Worm (Caenorhabditis elegans) whole organism, L4 larva: ENCODE data around the gene F22H10.2.

Source experiments
- F44E2.7 ChIP-seq: fragments of 200-800 bp; sonication (Bioruptor generic); IDR thresholded peaks from 2 replicates; pipeline ENCODE4 v2.1.2; 2022; ENCODE audit warnings: missing genetic modification characterization, missing compliant biosample characterization
- ZK337.2 ChIP-seq: fragments of 200-800 bp; sonication (Bioruptor generic); IDR thresholded peaks from 2 replicates; pipeline ENCODE4 v1.3.6; 2022; ENCODE audit warnings: missing genetic modification reagents, missing genetic modification characterization, missing compliant biosample characterization
- aly-2 ChIP-seq: sonication (generic microtip); optimal IDR thresholded peaks from 2 replicates; lab custom pipeline; 2018; ENCODE audit warnings: missing biosample characterization, missing genetic modification characterization
- ama-1 ChIP-seq: fragments of 150-350 bp; optimal IDR thresholded peaks from 2 replicates; lab custom pipeline; 2014; ENCODE audit warnings: inconsistent platforms, mixed read lengths
- arid-1 ChIP-seq: fragments of 200-800 bp; sonication (Bioruptor generic); conservative IDR thresholded peaks from 2 replicates; pipeline ENCODE4 v1.3.6; 2022; ENCODE audit warnings: missing genetic modification reagents, missing genetic modification characterization, missing compliant biosample characterization
- ceh-28 ChIP-seq: fragments of 150-350 bp; optimal IDR thresholded peaks from 2 replicates; lab custom pipeline; 2014; ENCODE audit warnings: missing biosample characterization, missing genetic modification reagents, missing genetic modification characterization
- ceh-62 ChIP-seq: sonication (generic microtip); optimal IDR thresholded peaks from 2 replicates; lab custom pipeline; 2017; ENCODE audit warnings: missing biosample characterization, missing genetic modification characterization
- ceh-82 ChIP-seq: sonication (generic microtip); optimal IDR thresholded peaks from 2 replicates; lab custom pipeline; 2017; ENCODE audit warnings: missing biosample characterization, missing genetic modification characterization
- daf-12 ChIP-seq: fragments of 150-350 bp; optimal IDR thresholded peaks from 2 replicates; lab custom pipeline; 2014; ENCODE audit warnings: missing biosample characterization, missing genetic modification reagents, missing genetic modification characterization
- daf-16 ChIP-seq, 3 experiments: sonication (generic microtip); optimal IDR thresholded peaks; 2 replicates each; lab custom pipeline; 2016 to 2017; ENCODE audit warnings: missing genetic modification characterization in 3 of 3, missing genetic modification reagents in 3 of 3, mild to moderate bottlenecking in 2 of 3, missing compliant biosample characterization in 2 of 3, missing biosample characterization in 1 of 3, moderate library complexity in 1 of 3
- dmd-6 ChIP-seq: fragments of 200-800 bp; sonication (Bioruptor generic); IDR thresholded peaks from 2 replicates; pipeline ENCODE4 v1.3.6; 2022; ENCODE audit warnings: missing genetic modification reagents, missing genetic modification characterization, missing compliant biosample characterization
- dmd-9 ChIP-seq: fragments of 200-800 bp; sonication (Bioruptor generic); IDR thresholded peaks from 2 replicates; pipeline ENCODE4 v1.3.6; 2022; ENCODE audit warnings: missing genetic modification reagents, missing genetic modification characterization, missing compliant biosample characterization
- duxl-1 ChIP-seq: sonication (generic microtip); optimal IDR thresholded peaks from 2 replicates; lab custom pipeline; 2016; ENCODE audit warnings: mild to moderate bottlenecking, missing genetic modification characterization, moderate library complexity, missing compliant biosample characterization; ENCODE audit not compliant: poor library complexity
- dve-1 ChIP-seq: sonication (generic microtip); optimal IDR thresholded peaks from 2 replicates; lab custom pipeline; 2017; ENCODE audit warnings: antibody characterized with exemption, mild to moderate bottlenecking, missing genetic modification characterization, missing compliant biosample characterization; ENCODE audit not compliant: insufficient read depth
- egl-27 ChIP-seq: sonication (generic microtip); optimal IDR thresholded peaks from 3 replicates; lab custom pipeline; 2017; ENCODE audit warnings: missing biosample characterization, missing genetic modification reagents, missing genetic modification characterization
- gei-8 ChIP-seq: fragments of 200-800 bp; sonication (Bioruptor generic); optimal IDR thresholded peaks from 2 replicates; lab custom pipeline; 2018; ENCODE audit warnings: mild to moderate bottlenecking, missing genetic modification characterization, missing compliant biosample characterization
- hif-1 ChIP-seq, 2 experiments: sonication (generic microtip); optimal IDR thresholded peaks; 2 replicates each; lab custom pipeline; 2016 to 2017; ENCODE audit warnings: missing compliant biosample characterization in 2 of 2, missing genetic modification characterization in 2 of 2, missing genetic modification reagents in 2 of 2, missing genotype in 2 of 2, mild to moderate bottlenecking in 1 of 2
- jun-1 ChIP-seq: fragments of 150-350 bp; optimal IDR thresholded peaks from 2 replicates; lab custom pipeline; 2014; ENCODE audit warnings: missing biosample characterization, missing genetic modification reagents, missing genetic modification characterization
- lin-13 ChIP-seq: fragments of 150-350 bp; optimal IDR thresholded peaks from 2 replicates; lab custom pipeline; 2014; ENCODE audit warnings: missing biosample characterization, missing genetic modification reagents, missing genetic modification characterization
- lin-29 ChIP-seq: fragments of 200-800 bp; sonication (Bioruptor generic); IDR thresholded peaks from 2 replicates; pipeline ENCODE4 v1.3.6; 2022; ENCODE audit warnings: missing genetic modification reagents, missing genetic modification characterization, missing compliant biosample characterization
- lin-38 ChIP-seq: fragments of 200-800 bp; sonication (Bioruptor generic); IDR thresholded peaks from 2 replicates; pipeline ENCODE4 v1.3.6; 2022; ENCODE audit warnings: missing genetic modification reagents, missing genetic modification characterization, missing compliant biosample characterization
- lin-39 ChIP-seq: fragments of 150-350 bp; optimal IDR thresholded peaks from 2 replicates; lab custom pipeline; 2014; ENCODE audit warnings: missing biosample characterization, missing genetic modification reagents, missing genetic modification characterization
- lsy-2 ChIP-seq, 2 experiments: fragments of 150-350 bp in 1 of 2; sonication (generic microtip) in 1 of 2; optimal IDR thresholded peaks; 2 replicates each; lab custom pipeline; 2014 to 2017; ENCODE audit warnings: missing biosample characterization in 2 of 2, missing genetic modification characterization in 2 of 2
- madf-5 ChIP-seq, 2 experiments: fragments of 200-800 bp; sonication (Bioruptor generic); IDR thresholded peaks; 2 replicates each; pipeline ENCODE4 v1.3.6; 2022; ENCODE audit warnings: missing compliant biosample characterization in 2 of 2, missing genetic modification characterization in 2 of 2
- madf-9 ChIP-seq: fragments of 200-800 bp; sonication (Bioruptor generic); conservative IDR thresholded peaks from 2 replicates; pipeline ENCODE4 v1.3.6; 2022; ENCODE audit warnings: missing genetic modification reagents, missing genetic modification characterization, missing compliant biosample characterization
- mep-1 ChIP-seq: fragments of 150-350 bp; sonication (generic microtip); optimal IDR thresholded peaks from 3 replicates; lab custom pipeline; 2014; ENCODE audit warnings: missing biosample characterization, missing genetic modification characterization
- mes-2 ChIP-seq: sonication (generic microtip); optimal IDR thresholded peaks from 2 replicates; lab custom pipeline; 2016; ENCODE audit warnings: missing genotype, mild to moderate bottlenecking, missing genetic modification characterization, missing compliant biosample characterization; ENCODE audit not compliant: poor library complexity, severe bottlenecking
- mxl-2 ChIP-seq: fragments of 200-800 bp; sonication (Bioruptor generic); conservative IDR thresholded peaks from 2 replicates; pipeline ENCODE4 v1.3.6; 2022; ENCODE audit warnings: missing genetic modification reagents, missing genetic modification characterization, missing compliant biosample characterization
- nhr-10 ChIP-seq: fragments of 150-350 bp; optimal IDR thresholded peaks from 2 replicates; lab custom pipeline; 2014; ENCODE audit warnings: missing biosample characterization, missing genetic modification characterization
- nhr-102 ChIP-seq: sonication (generic microtip); optimal IDR thresholded peaks from 2 replicates; lab custom pipeline; 2016; ENCODE audit warnings: mild to moderate bottlenecking, missing genetic modification characterization, moderate library complexity, missing compliant biosample characterization
- nhr-111 ChIP-seq: fragments of 200-800 bp; sonication (Bioruptor generic); optimal IDR thresholded peaks from 2 replicates; lab custom pipeline; 2018; ENCODE audit warnings: mild to moderate bottlenecking, missing genetic modification characterization, missing compliant biosample characterization
- nhr-28 ChIP-seq: fragments of 150-350 bp; optimal IDR thresholded peaks from 2 replicates; lab custom pipeline; 2014; ENCODE audit warnings: missing biosample characterization, missing genetic modification characterization
- nhr-41 ChIP-seq: fragments of 200-800 bp; sonication (Bioruptor generic); IDR thresholded peaks from 2 replicates; pipeline ENCODE4 v1.3.6; 2022; ENCODE audit warnings: missing genetic modification reagents, missing genetic modification characterization, missing compliant biosample characterization
- nhr-42 ChIP-seq: fragments of 200-800 bp; sonication (Bioruptor generic); IDR thresholded peaks from 2 replicates; pipeline ENCODE4 v1.3.6; 2022; ENCODE audit warnings: missing genetic modification characterization, missing compliant biosample characterization
- nhr-6 ChIP-seq: fragments of 150-350 bp; optimal IDR thresholded peaks from 2 replicates; lab custom pipeline; 2014; ENCODE audit warnings: missing biosample characterization, missing genetic modification characterization
- nhr-77 ChIP-seq: fragments of 150-350 bp; optimal IDR thresholded peaks from 2 replicates; lab custom pipeline; 2014; ENCODE audit warnings: missing biosample characterization, missing genetic modification characterization
- pha-4 ChIP-seq, 2 experiments: fragments of 150-350 bp in 1 of 2; fragments of 200-800 bp in 1 of 2; sonication (Bioruptor generic) in 1 of 2; IDR thresholded peaks in 1 of 2; optimal IDR thresholded peaks in 1 of 2; 2 replicates each; pipeline versions ENCODE4 v1.3.6 to Lab custom; 2014 to 2022; ENCODE audit warnings: missing genetic modification characterization in 2 of 2, missing genetic modification reagents in 2 of 2, missing biosample characterization in 1 of 2, missing compliant biosample characterization in 1 of 2
- skn-1 ChIP-seq: fragments of 150-350 bp; optimal IDR thresholded peaks from 2 replicates; lab custom pipeline; 2014; ENCODE audit warnings: missing biosample characterization, missing genetic modification characterization
- spr-1 ChIP-seq: sonication (generic microtip); optimal IDR thresholded peaks from 2 replicates; lab custom pipeline; 2016; ENCODE audit warnings: mild to moderate bottlenecking, missing genetic modification characterization, missing compliant biosample characterization
- spr-3 ChIP-seq: fragments of 200-800 bp; sonication (Bioruptor generic); optimal IDR thresholded peaks from 2 replicates; lab custom pipeline; 2018; ENCODE audit warnings: mild to moderate bottlenecking, missing genetic modification characterization, missing compliant biosample characterization
- tra-1 ChIP-seq: fragments of 200-800 bp; sonication (Bioruptor generic); IDR thresholded peaks from 2 replicates; pipeline ENCODE4 v1.3.6; 2022; ENCODE audit warnings: missing genetic modification reagents, missing genetic modification characterization, missing compliant biosample characterization
- unc-39 ChIP-seq: sonication (generic microtip); optimal IDR thresholded peaks from 2 replicates; lab custom pipeline; 2017; ENCODE audit warnings: missing biosample characterization, missing genetic modification characterization
- unc-62 ChIP-seq, 3 experiments: fragments of 150-350 bp in 1 of 3; sonication (generic microtip); optimal IDR thresholded peaks in 2 of 3; peaks in 1 of 3; 1 replicate in 1 of 3; 2 replicates in 2 of 3; lab custom pipeline; 2014 to 2017; ENCODE audit warnings: missing biosample characterization in 3 of 3, missing genetic modification characterization in 3 of 3, missing genetic modification reagents in 3 of 3, missing genotype in 1 of 3
- zag-1 ChIP-seq: fragments of 150-350 bp; optimal IDR thresholded peaks from 2 replicates; lab custom pipeline; 2014; ENCODE audit warnings: missing biosample characterization, missing genetic modification characterization
- zfp-2 ChIP-seq: sonication (generic microtip); optimal IDR thresholded peaks from 2 replicates; lab custom pipeline; 2016; ENCODE audit warnings: mild to moderate bottlenecking, missing genetic modification characterization, missing compliant biosample characterization
- zfp-3 ChIP-seq: fragments of 200-800 bp; sonication (Bioruptor generic); conservative IDR thresholded peaks from 2 replicates; pipeline ENCODE4 v1.3.6; 2022; ENCODE audit warnings: missing genetic modification reagents, missing genetic modification characterization, missing compliant biosample characterization

F22H10.2 gene

ce11 chrX:16677672-16678071 is 1.7 kb upstream of the F22H10.2 start, which contains the start of gene F22H10.3 (continued):
- no peak for TF ChIP-seq ceh-28 (tag; lab: Kevin White, UChicago)
- peak; percentile 74 for TF ChIP-seq dve-1
- no peak for TF ChIP-seq skn-1

DNA sequence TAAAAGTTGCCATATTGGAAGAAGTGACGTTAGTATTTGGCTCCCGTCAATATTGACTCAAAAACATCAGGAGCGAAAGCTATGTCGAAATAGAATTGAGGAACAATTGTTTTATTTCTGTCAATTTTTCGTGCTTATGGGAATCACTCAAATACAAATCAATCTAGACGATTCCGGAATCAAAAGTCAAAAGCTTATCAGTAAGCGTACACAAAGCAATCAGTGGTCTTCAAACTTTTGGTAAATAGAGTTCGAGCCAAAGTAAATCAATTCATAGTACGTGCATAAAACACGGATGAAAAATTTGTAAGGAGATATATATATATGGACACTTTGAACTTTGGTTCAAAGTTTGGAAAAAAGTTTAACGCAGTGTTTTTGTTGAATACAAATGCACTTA is 1.2 kb upstream of the F22H10.2 start:
- TF ChIP-seq unc-62 (GFP tag; optimal IDR thresholded peaks at IDR 0.05 in 1 of 2; lab: Kevin White, UChicago), result peak in 1 of 2 experiments; percentile 66
- TF ChIP-seq unc-62 (tag; optimal IDR thresholded peaks at IDR 0.05; lab: Kevin White, UChicago), result no peak
- no peak for TF ChIP-seq mxl-2 (GFP tag; lab: Robert Waterston, UW)
- no peak for TF ChIP-seq arid-1 (GFP tag; lab: Robert Waterston, UW)
- TF ChIP-seq ceh-62, result no peak
- no peak for TF ChIP-seq madf-9
- TF ChIP-seq dmd-6 (GFP tag; lab: Robert Waterston, UW), result peak; percentile 38
- no peak for TF ChIP-seq mep-1 (tag; lab: Kevin White, UChicago)
- TF ChIP-seq spr-3 (GFP tag; lab: Kevin White, UChicago), result no peak
- no peak for TF ChIP-seq nhr-10 (tag; lab: Kevin White, UChicago)
- peak in 1 of 2 experiments; percentile 2 for TF ChIP-seq hif-1 (tag; optimal IDR thresholded peaks at IDR 0.05; lab: Kevin White, UChicago)
- no peak for TF ChIP-seq skn-1
- no peak for TF ChIP-seq lin-29
- no peak for TF ChIP-seq nhr-102 (tag; lab: Kevin White, UChicago)
- TF ChIP-seq ZK337.2 (GFP tag; lab: Robert Waterston, UW), result no peak
- TF ChIP-seq ceh-82 (tag; lab: Kevin White, UChicago), result no peak
- no peak for TF ChIP-seq dmd-9
- no peak for TF ChIP-seq pha-4 (GFP tag; IDR thresholded peaks at IDR 0.05; lab: Robert Waterston, UW)
- no peak for TF ChIP-seq pha-4 (tag; optimal IDR thresholded peaks at IDR 0.05; lab: Kevin White, UChicago)
- no peak for TF ChIP-seq zfp-3 (GFP tag; lab: Robert Waterston, UW)
- no peak for TF ChIP-seq aly-2 (tag; lab: Kevin White, UChicago)
- TF ChIP-seq nhr-77, result no peak
- TF ChIP-seq spr-1 (tag; lab: Kevin White, UChicago), result no peak
- TF ChIP-seq nhr-28, result peak; percentile 15
- no peak for TF ChIP-seq egl-27 (tag; lab: Kevin White, UChicago)
- TF ChIP-seq lin-38, result no peak
- peak; percentile 3 for TF ChIP-seq lin-13 (GFP tag; lab: Kevin White, UChicago)
- TF ChIP-seq lin-39 (tag; lab: Kevin White, UChicago), result no peak
- no peak for TF ChIP-seq daf-16 (GFP tag; optimal IDR thresholded peaks at IDR 0.05; lab: Kevin White, UChicago)
- TF ChIP-seq daf-16 (tag; optimal IDR thresholded peaks at IDR 0.05; lab: Kevin White, UChicago), result peak; percentile 86
- no peak for TF ChIP-seq duxl-1 (tag; lab: Kevin White, UChicago)
- TF ChIP-seq nhr-6 (tag; lab: Kevin White, UChicago), result no peak
- TF ChIP-seq zfp-2 (tag; lab: Kevin White, UChicago), result no peak
- TF ChIP-seq nhr-111 (GFP tag; lab: Kevin White, UChicago), result no peak
- TF ChIP-seq mes-2, result no peak
- no peak for TF ChIP-seq lsy-2 (tag; optimal IDR thresholded peaks at IDR 0.05; lab: Kevin White, UChicago)

DNA sequence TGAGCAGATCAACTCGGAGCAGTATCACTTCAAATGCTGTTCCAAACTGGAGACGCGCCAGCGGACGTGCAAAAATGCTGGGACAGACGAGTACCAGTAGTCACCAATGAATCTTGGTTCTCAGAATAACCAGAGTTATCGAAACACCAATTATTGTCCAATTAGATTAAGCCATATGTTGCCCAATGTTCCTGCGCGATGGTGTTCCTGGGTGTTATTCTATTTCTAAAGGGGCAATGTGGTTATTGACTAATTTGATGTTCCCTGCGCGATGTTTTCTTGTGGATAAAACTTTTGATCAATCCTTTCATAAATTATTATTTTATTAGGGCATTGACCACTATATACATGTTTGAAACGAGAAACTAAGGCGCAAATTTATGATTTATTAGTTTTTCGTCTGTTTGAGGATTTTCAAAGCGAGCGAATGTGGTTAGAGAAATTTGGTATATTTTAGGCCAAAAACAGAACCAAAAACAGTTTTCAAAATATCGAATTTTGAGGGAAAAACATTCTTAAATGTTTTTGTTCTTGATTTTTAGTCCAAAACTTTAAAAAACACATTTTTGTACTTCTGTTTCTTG is 2.7 kb downstream of the F22H10.2 start:
- TF ChIP-seq unc-39 (tag; lab: Kevin White, UChicago) (no peak), jun-1 (peak; percentile 98), nhr-42 (GFP tag; lab: Robert Waterston, UW) (peak; percentile 99), nhr-28 (peak; percentile 91), spr-1 (tag; lab: Kevin White, UChicago) (peak; percentile 97), ama-1 (lab: Kevin White, UChicago) (no peak), zag-1 (tag; lab: Kevin White, UChicago) (peak; percentile 94), mep-1 (tag; lab: Kevin White, UChicago) (peak; percentile 99), unc-62 (GFP tag; optimal IDR thresholded peaks at IDR 0.05 in 1 of 2; lab: Kevin White, UChicago) (peak; percentile 65 to 100), unc-62 (tag; optimal IDR thresholded peaks at IDR 0.05; lab: Kevin White, UChicago) (peak; percentile 73), madf-5 (GFP tag; IDR thresholded peaks at IDR 0.05; lab: Robert Waterston, UW) (0 out of 4 replicates have a peak, but pooled peaks of 1 of the 2 experiments have one; percentile 56), nhr-41 (GFP tag; lab: Robert Waterston, UW) (peak; percentile 86), daf-12 (tag; lab: Kevin White, UChicago) (peak; percentile 15), tra-1 (GFP tag; lab: Robert Waterston, UW) (peak; percentile 94), gei-8 (peak; percentile 77), F44E2.7 (no peak), ceh-62 (no peak), dmd-6 (GFP tag; lab: Robert Waterston, UW) (peak; percentile 98)
